Fruit fly (Drosophila melanogaster): ENCODE results near the gene eIF4H1.

Gene eIF4H1

dm6 chrX:16427786-16428400, 20.6 kb upstream of the eIF4H1 start (continued):
- TF ChIP-seq CG12659 (GFP tag; optimal IDR thresholded peaks at IDR 0.05), result peak; percentile 1
- TF ChIP-seq dysf (GFP tag; IDR thresholded peaks at IDR 0.05), result 0 out of 3 replicates have a peak, but pooled peaks have one; percentile 15
- peak; percentile 25 for TF ChIP-seq CG14710 (tag; optimal IDR thresholded peaks at IDR 0.05)
- no peak for TF ChIP-seq CG16813 (GFP tag; IDR thresholded peaks at IDR 0.05; ENCODE audit: partially characterized antibody)
- peak; percentile 75 for TF ChIP-seq row (GFP tag; IDR thresholded peaks at IDR 0.05)
- TF ChIP-seq mam (GFP tag; optimal IDR thresholded peaks at IDR 0.05), result no peak
- TF ChIP-seq crol (GFP tag; IDR thresholded peaks at IDR 0.05), result peak; percentile 54; the same call in 1 of the 2 replicates
- no peak for TF ChIP-seq Neu2 (GFP tag; optimal IDR thresholded peaks at IDR 0.05; ENCODE audit: borderline replicate concordance)
- peak; percentile 22 for TF ChIP-seq CG8924 (tag; optimal IDR thresholded peaks at IDR 0.05)
- TF ChIP-seq inv (GFP tag; IDR thresholded peaks at IDR 0.05; ENCODE audit: partially characterized antibody), result no peak
- peak; percentile 25 for TF ChIP-seq CG2116 (GFP tag; optimal IDR thresholded peaks at IDR 0.05)
- no peak for TF ChIP-seq ttk (GFP tag; IDR thresholded peaks at IDR 0.05)
- TF ChIP-seq ssp (GFP tag; IDR thresholded peaks at IDR 0.05), result peak; percentile 14; the same call in 1 of the 2 replicates
- no peak for TF ChIP-seq pzg (GFP tag; optimal IDR thresholded peaks at IDR 0.05)
- no peak for TF ChIP-seq Ptx1 (GFP tag; IDR thresholded peaks at IDR 0.05)
- TF ChIP-seq Fer1 (GFP tag; optimal IDR thresholded peaks at IDR 0.05), result peak; percentile 14
- peak; percentile 11 for TF ChIP-seq Ssrp (tag; optimal IDR thresholded peaks at IDR 0.05)
- TF ChIP-seq CG13894 (tag; optimal IDR thresholded peaks at IDR 0.05), result no peak
- peak; percentile 45 for TF ChIP-seq sens (GFP tag)
- no peak for TF ChIP-seq Dad (GFP tag; optimal IDR thresholded peaks at IDR 0.05)
- no peak for TF ChIP-seq Scr (GFP tag; IDR thresholded peaks at IDR 0.05; ENCODE audit: partially characterized antibody)
- TF ChIP-seq Oli (tag; optimal IDR thresholded peaks at IDR 0.05), result peak; percentile 32
- no peak for TF ChIP-seq cato (GFP tag; optimal IDR thresholded peaks at IDR 0.05; ENCODE audit: borderline replicate concordance)
- peak; percentile 34 for TF ChIP-seq CG17829 (tag; optimal IDR thresholded peaks at IDR 0.05)
- TF ChIP-seq Sry-β (GFP tag; optimal IDR thresholded peaks at IDR 0.05), result peak; percentile 93
- peak; percentile 22 for TF ChIP-seq phol (tag; optimal IDR thresholded peaks at IDR 0.05)
- no peak for TF ChIP-seq kay (GFP tag; optimal IDR thresholded peaks at IDR 0.05)
- TF ChIP-seq dmrt11E (tag; optimal IDR thresholded peaks at IDR 0.05), result peak; percentile 37
- TF ChIP-seq vvl (GFP tag; IDR thresholded peaks at IDR 0.05), result 0 out of 2 replicates have a peak, but pooled peaks have one; percentile 14
- peak; percentile 20 for TF ChIP-seq CG13424 (tag; optimal IDR thresholded peaks at IDR 0.05)
- TF ChIP-seq CG14014 (GFP tag; IDR thresholded peaks at IDR 0.05), result no peak
- peak; percentile 14 for TF ChIP-seq CG10979 (tag; optimal IDR thresholded peaks at IDR 0.05)
- no peak for TF ChIP-seq lbe (GFP tag; optimal IDR thresholded peaks at IDR 0.05)
- no peak for TF ChIP-seq CG10209 (GFP tag; optimal IDR thresholded peaks at IDR 0.05)
- TF ChIP-seq ab (GFP tag; optimal IDR thresholded peaks at IDR 0.05), result no peak
- 0 out of 2 replicates have a peak, but pooled peaks have one; percentile 9 for TF ChIP-seq Rfx (GFP tag; IDR thresholded peaks at IDR 0.05)
- TF ChIP-seq Xrp1 (GFP tag; IDR thresholded peaks at IDR 0.05), result 0 out of 2 replicates have a peak, but pooled peaks have one; percentile 10
- TF ChIP-seq nmo (GFP tag; optimal IDR thresholded peaks at IDR 0.05), result peak; percentile 18
- TF ChIP-seq stwl (tag; optimal IDR thresholded peaks at IDR 0.05), result no peak
- TF ChIP-seq gcm (GFP tag; optimal IDR thresholded peaks at IDR 0.05), result no peak
- peak; percentile 35 for TF ChIP-seq Med (GFP tag)
- TF ChIP-seq ATbp (GFP tag; optimal IDR thresholded peaks at IDR 0.05), result no peak
- TF ChIP-seq odd (GFP tag; optimal IDR thresholded peaks at IDR 0.05), result no peak
- no peak for TF ChIP-seq Asciz (GFP tag; optimal IDR thresholded peaks at IDR 0.05)
- no peak for TF ChIP-seq gem (tag; optimal IDR thresholded peaks at IDR 0.05)
- peak; percentile 38 for TF ChIP-seq CG9727 (GFP tag; optimal IDR thresholded peaks at IDR 0.05)
- peak; percentile 7 for TF ChIP-seq lilli (GFP tag; optimal IDR thresholded peaks at IDR 0.05)
- peak in 1 of 3 experiments; percentile 21 for TF ChIP-seq lola (GFP tag; optimal IDR thresholded peaks at IDR 0.05)
- TF ChIP-seq Atf6 (GFP tag; IDR thresholded peaks at IDR 0.05), result no peak
